Fruit fly (Drosophila melanogaster) whole organism, prepupa: ENCODE data around the gene Pus1.
A peak's percentile ranks its signal among the peaks of the same experiment; 100 is the strongest.

Source experiments
- Blimp-1 ChIP-seq: fragments of 200-800 bp; sonication (Bioruptor generic); optimal IDR thresholded peaks from 3 replicates; lab custom pipeline; 2017; ENCODE audit warnings: missing biosample characterization, missing genetic modification characterization, mild to moderate bottlenecking, moderate library complexity, missing genetic modification reagents
- CG10631 ChIP-seq: fragments of 200-800 bp; sonication (Bioruptor generic); optimal IDR thresholded peaks from 2 replicates; lab custom pipeline; 2016; ENCODE audit warnings: missing biosample characterization, missing genetic modification characterization
- CG10669 ChIP-seq: fragments of 200-800 bp; sonication (Bioruptor generic); optimal IDR thresholded peaks from 3 replicates; lab custom pipeline; 2018; ENCODE audit warnings: missing biosample characterization, mild to moderate bottlenecking, missing genetic modification characterization, moderate library complexity
- CG11294 ChIP-seq: fragments of 200-800 bp; sonication (Bioruptor generic); IDR thresholded peaks from 2 replicates; pipeline ENCODE4 v1.3.6; 2022; ENCODE audit warnings: missing biosample characterization, missing genetic modification characterization
- CG11762 ChIP-seq: fragments of 200-800 bp; sonication (Bioruptor generic); optimal IDR thresholded peaks from 3 replicates; lab custom pipeline; 2016; ENCODE audit warnings: missing biosample characterization, missing genetic modification characterization; ENCODE audit not compliant: insufficient read depth
- CG11902 ChIP-seq: fragments of 200-800 bp; sonication (Bioruptor generic); optimal IDR thresholded peaks from 3 replicates; lab custom pipeline; 2016; ENCODE audit warnings: missing biosample characterization, missing genetic modification characterization
- CG15336 ChIP-seq: fragments of 200-800 bp; sonication (Bioruptor generic); IDR thresholded peaks from 2 replicates; pipeline ENCODE4 v1.3.6; 2022; ENCODE audit warnings: missing biosample characterization, missing genetic modification characterization
- CG1621 ChIP-seq: fragments of 200-800 bp; sonication (Bioruptor generic); optimal IDR thresholded peaks from 3 replicates; lab custom pipeline; 2018; ENCODE audit warnings: missing biosample characterization, mild to moderate bottlenecking, missing genetic modification characterization
- CG16779 ChIP-seq: fragments of 200-800 bp; sonication (Bioruptor generic); optimal IDR thresholded peaks from 3 replicates; lab custom pipeline; 2017; ENCODE audit warnings: missing biosample characterization, mild to moderate bottlenecking, missing genetic modification characterization
- CG3032 ChIP-seq: fragments of 200-800 bp; optimal IDR thresholded peaks from 2 replicates; lab custom pipeline; 2019; ENCODE audit warnings: missing biosample characterization, mild to moderate bottlenecking, missing genetic modification characterization, moderate library complexity
- CG32006 ChIP-seq: fragments of 200-800 bp; sonication (Bioruptor generic); optimal IDR thresholded peaks from 3 replicates; lab custom pipeline; 2017; ENCODE audit warnings: missing biosample characterization, mild to moderate bottlenecking, missing genetic modification characterization
- CG34406 ChIP-seq: fragments of 200-800 bp; sonication (Bioruptor generic); optimal IDR thresholded peaks from 3 replicates; lab custom pipeline; 2016; ENCODE audit warnings: missing biosample characterization, missing genetic modification characterization
- CG3919 ChIP-seq: fragments of 200-800 bp; sonication (Bioruptor generic); optimal IDR thresholded peaks from 3 replicates; lab custom pipeline; 2016; ENCODE audit warnings: missing biosample characterization, missing genetic modification characterization
- CG6163 ChIP-seq: fragments of 200-800 bp; sonication (Bioruptor generic); IDR thresholded peaks from 3 replicates; pipeline ENCODE4 v1.3.6; 2022; ENCODE audit warnings: missing biosample characterization, missing genetic modification characterization
- CG6276 ChIP-seq: fragments of 200-800 bp; sonication (Bioruptor generic); optimal IDR thresholded peaks from 2 replicates; lab custom pipeline; 2017; ENCODE audit warnings: missing biosample characterization, mild to moderate bottlenecking, missing genetic modification characterization
- CG6792 ChIP-seq: fragments of 200-800 bp; sonication (Bioruptor generic); optimal IDR thresholded peaks from 3 replicates; lab custom pipeline; 2016; ENCODE audit warnings: missing biosample characterization, missing genetic modification characterization
- CG6808 ChIP-seq: fragments of 200-800 bp; sonication (Bioruptor generic); optimal IDR thresholded peaks from 3 replicates; lab custom pipeline; 2017; ENCODE audit warnings: missing biosample characterization, missing genetic modification characterization, mild to moderate bottlenecking, moderate library complexity, missing genetic modification reagents
- CG6854 ChIP-seq: fragments of 200-800 bp; sonication (Bioruptor generic); optimal IDR thresholded peaks from 2 replicates; lab custom pipeline; 2017; ENCODE audit warnings: missing biosample characterization, mild to moderate bottlenecking, missing genetic modification characterization
- CG7368 ChIP-seq: fragments of 200-800 bp; sonication (Bioruptor generic); optimal IDR thresholded peaks from 3 replicates; lab custom pipeline; 2016; ENCODE audit warnings: missing biosample characterization, missing genetic modification characterization
- CG8119 ChIP-seq: fragments of 200-800 bp; sonication (Bioruptor generic); IDR thresholded peaks from 3 replicates; pipeline ENCODE4 v1.3.6; 2022; ENCODE audit warnings: missing biosample characterization, missing genetic modification characterization
- CG8319 ChIP-seq: fragments of 200-800 bp; sonication (Bioruptor generic); optimal IDR thresholded peaks from 3 replicates; lab custom pipeline; 2016; ENCODE audit warnings: missing biosample characterization, missing genetic modification characterization
- CG8632 ChIP-seq: fragments of 200-800 bp; sonication (Bioruptor generic); optimal IDR thresholded peaks from 3 replicates; lab custom pipeline; 2016; ENCODE audit warnings: missing biosample characterization, missing genetic modification characterization
- CG9139 ChIP-seq: fragments of 200-800 bp; sonication (Bioruptor generic); optimal IDR thresholded peaks from 3 replicates; lab custom pipeline; 2017; ENCODE audit warnings: missing biosample characterization, mild to moderate bottlenecking, missing genetic modification characterization
- Eip75B ChIP-seq: fragments of 200-800 bp; sonication (Bioruptor generic); optimal IDR thresholded peaks from 3 replicates; lab custom pipeline; 2016; ENCODE audit warnings: missing biosample characterization, missing genetic modification characterization
- Eip78C ChIP-seq: fragments of 200-800 bp; sonication (Bioruptor generic); peaks from one replicate; lab custom pipeline; 2016; ENCODE audit warnings: missing biosample characterization, missing genetic modification characterization
- Eip93F ChIP-seq: fragments of 200-800 bp; sonication (Bioruptor generic); optimal IDR thresholded peaks from 2 replicates; lab custom pipeline; 2016; ENCODE audit warnings: missing biosample characterization, mild to moderate bottlenecking, missing genetic modification characterization
- Ets21C ChIP-seq: fragments of 200-800 bp; sonication (Bioruptor generic); optimal IDR thresholded peaks from 3 replicates; lab custom pipeline; 2016; ENCODE audit warnings: missing biosample characterization, missing genetic modification characterization
- Ets96B ChIP-seq: fragments of 200-800 bp; optimal IDR thresholded peaks from 2 replicates; lab custom pipeline; 2019; ENCODE audit warnings: missing biosample characterization, mild to moderate bottlenecking, missing genetic modification characterization, moderate library complexity
- Gug ChIP-seq: fragments of 200-800 bp; sonication (Bioruptor generic); IDR thresholded peaks from 2 replicates; pipeline ENCODE4 v1.3.6; 2022; ENCODE audit warnings: missing biosample characterization, missing genetic modification characterization
- Hr38 ChIP-seq: sonication (Bioruptor generic); optimal IDR thresholded peaks from 2 replicates; lab custom pipeline; 2016; ENCODE audit warnings: missing biosample characterization, missing genetic modification characterization
- Hr39 ChIP-seq: fragments of 200-800 bp; sonication (Bioruptor generic); optimal IDR thresholded peaks from 2 replicates; lab custom pipeline; 2016; ENCODE audit warnings: missing biosample characterization, missing genetic modification characterization
- Hr4 ChIP-seq: fragments of 200-800 bp; sonication (Bioruptor generic); optimal IDR thresholded peaks from 3 replicates; lab custom pipeline; 2016; ENCODE audit warnings: missing biosample characterization, missing genetic modification characterization
- Lpt ChIP-seq: fragments of 200-800 bp; sonication (Bioruptor generic); optimal IDR thresholded peaks from 3 replicates; lab custom pipeline; 2016; ENCODE audit warnings: missing biosample characterization, missing genetic modification characterization
- Met ChIP-seq: fragments of 200-800 bp; sonication (Bioruptor generic); optimal IDR thresholded peaks from 3 replicates; lab custom pipeline; 2016; ENCODE audit warnings: missing biosample characterization, missing genetic modification characterization
- OdsH ChIP-seq: fragments of 200-800 bp; sonication (Bioruptor generic); optimal IDR thresholded peaks from 3 replicates; lab custom pipeline; 2016; ENCODE audit warnings: missing biosample characterization, missing genetic modification characterization
- Smox ChIP-seq: fragments of 200-800 bp; sonication (Bioruptor generic); optimal IDR thresholded peaks from 3 replicates; lab custom pipeline; 2016; ENCODE audit warnings: missing biosample characterization, missing genetic modification characterization
- Sox102F ChIP-seq: fragments of 200-800 bp; sonication (Bioruptor generic); optimal IDR thresholded peaks from 2 replicates; lab custom pipeline; 2016; ENCODE audit warnings: missing biosample characterization, mild to moderate bottlenecking, missing genetic modification characterization
- Sox15 ChIP-seq: fragments of 200-800 bp; sonication (Bioruptor generic); optimal IDR thresholded peaks from 3 replicates; lab custom pipeline; 2016; ENCODE audit warnings: missing biosample characterization, missing genetic modification characterization
- achi ChIP-seq: fragments of 200-800 bp; sonication (Bioruptor generic); optimal IDR thresholded peaks from 3 replicates; lab custom pipeline; 2016; ENCODE audit warnings: missing biosample characterization, missing genetic modification characterization
- acj6 ChIP-seq: fragments of 200-800 bp; sonication (Bioruptor generic); optimal IDR thresholded peaks from 3 replicates; lab custom pipeline; 2016; ENCODE audit warnings: missing biosample characterization, missing genetic modification characterization
- cyc ChIP-seq: fragments of 200-800 bp; sonication (Bioruptor generic); optimal IDR thresholded peaks from 3 replicates; lab custom pipeline; 2016; ENCODE audit warnings: missing biosample characterization, missing genetic modification characterization
- dac ChIP-seq: fragments of 200-800 bp; sonication (Bioruptor generic); optimal IDR thresholded peaks from 2 replicates; lab custom pipeline; 2017; ENCODE audit warnings: missing biosample characterization, mild to moderate bottlenecking, missing genetic modification characterization
- dsx ChIP-seq: fragments of 200-800 bp; optimal IDR thresholded peaks from 3 replicates; lab custom pipeline; 2019; ENCODE audit warnings: missing biosample characterization, mild to moderate bottlenecking, missing genetic modification characterization, moderate library complexity; ENCODE audit not compliant: poor library complexity, severe bottlenecking
- eg ChIP-seq: fragments of 200-800 bp; sonication (Bioruptor generic); IDR thresholded peaks from 3 replicates; pipeline ENCODE4 v1.3.6; 2022; ENCODE audit warnings: missing biosample characterization, missing genetic modification characterization
- fd85E ChIP-seq: fragments of 200-800 bp; sonication (Bioruptor generic); optimal IDR thresholded peaks from 3 replicates; lab custom pipeline; 2016; ENCODE audit warnings: missing biosample characterization, missing genetic modification characterization
- lz ChIP-seq: fragments of 200-800 bp; sonication (Bioruptor generic); optimal IDR thresholded peaks from 3 replicates; lab custom pipeline; 2016; ENCODE audit warnings: missing biosample characterization, missing genetic modification characterization
- net ChIP-seq: fragments of 200-800 bp; sonication (Bioruptor generic); optimal IDR thresholded peaks from 3 replicates; lab custom pipeline; 2016; ENCODE audit warnings: missing biosample characterization, missing genetic modification characterization
- pdm3 ChIP-seq: fragments of 200-800 bp; sonication (Bioruptor generic); optimal IDR thresholded peaks from 3 replicates; lab custom pipeline; 2016; ENCODE audit warnings: missing biosample characterization, missing genetic modification characterization
- salr ChIP-seq, 2 experiments: fragments of 200-800 bp; sonication (Bioruptor generic); optimal IDR thresholded peaks; 3 replicates each; lab custom pipeline; 2016 to 2018; ENCODE audit warnings: missing biosample characterization in 2 of 2, missing genetic modification characterization in 2 of 2, mild to moderate bottlenecking in 1 of 2
- spab ChIP-seq: fragments of 200-800 bp; sonication (Bioruptor generic); optimal IDR thresholded peaks from 2 replicates; lab custom pipeline; 2017; ENCODE audit warnings: missing biosample characterization, mild to moderate bottlenecking, missing genetic modification characterization, missing genetic modification reagents
- ss ChIP-seq, 2 experiments: fragments of 200-800 bp; sonication (Bioruptor generic); optimal IDR thresholded peaks; 2 replicates in 1 of 2; 3 replicates in 1 of 2; lab custom pipeline; 2017 to 2018; ENCODE audit warnings: mild to moderate bottlenecking in 2 of 2, missing biosample characterization in 2 of 2, missing genetic modification characterization in 2 of 2, moderate library complexity in 1 of 2
- topi ChIP-seq: fragments of 200-800 bp; sonication (Bioruptor generic); optimal IDR thresholded peaks from 3 replicates; lab custom pipeline; 2016; ENCODE audit warnings: missing biosample characterization, missing genetic modification characterization
- vri ChIP-seq: fragments of 200-800 bp; sonication (Bioruptor generic); optimal IDR thresholded peaks from 3 replicates; lab custom pipeline; 2016; ENCODE audit warnings: missing biosample characterization, mild to moderate bottlenecking, missing genetic modification characterization

Gene Pus1

dm6 chr3R:20579816-20580215, 12.7 kb downstream of the Pus1 start, which contains the start of the genes EloB and Srp14:
Gene EloB, minus strand, starts transcription at chr3R:20579850.
Gene Srp14, plus strand, starts transcription at chr3R:20580115.
- TF ChIP-seq acj6 (GFP tag; lab: Kevin White, UChicago) (peak; percentile 85), fd85E (GFP tag; lab: Kevin White, UChicago) (no peak), Hr39 (GFP tag; lab: Kevin White, UChicago) (peak; percentile 85), CG11902 (GFP tag; lab: Kevin White, UChicago) (peak; percentile 61), Hr4 (GFP tag; lab: Kevin White, UChicago) (no peak), Gug (peak; percentile 55), cyc (GFP tag; lab: Kevin White, UChicago) (peak; percentile 81), CG8319 (peak; percentile 44), pdm3 (no peak), CG8119 (peak; percentile 65), Eip75B (GFP tag; lab: Kevin White, UChicago) (peak; percentile 74), CG9139 (GFP tag; lab: Kevin White, UChicago) (no peak), CG1621 (tag; lab: Kevin White, UChicago) (peak; percentile 47), dac (GFP tag; lab: Kevin White, UChicago) (no peak), CG11294 (GFP tag; lab: Robert Waterston, UW) (no peak), CG10669 (GFP tag; lab: Kevin White, UChicago) (no peak), eg (peak; percentile 80), Blimp-1 (peak; percentile 31), CG3919 (no peak), Smox (GFP tag; lab: Kevin White, UChicago) (no peak), CG6792 (GFP tag; lab: Kevin White, UChicago) (peak; percentile 63), CG6163 (GFP tag; lab: Robert Waterston, UW) (peak; percentile 77), CG7368 (GFP tag; lab: Kevin White, UChicago) (no peak), Ets21C (peak; percentile 72), lz (GFP tag; lab: Kevin White, UChicago) (peak; percentile 84), CG6854 (no peak), Ets96B (tag; lab: Kevin White, UChicago) (peak; percentile 67), Sox15 (peak; percentile 52), ss (GFP tag; optimal IDR thresholded peaks at IDR 0.05; lab: Kevin White, UChicago) (no peak), dsx (peak; percentile 69), Hr38 (GFP tag; lab: Kevin White, UChicago) (no peak), vri (GFP tag; lab: Kevin White, UChicago) (no peak), CG34406 (GFP tag; lab: Kevin White, UChicago) (peak; percentile 60), CG11762 (peak; percentile 44), CG16779 (tag; lab: Kevin White, UChicago) (no peak), CG6276 (no peak), CG3032 (tag; lab: Kevin White, UChicago) (peak; percentile 82), achi (peak; percentile 100), Eip93F (GFP tag; lab: Kevin White, UChicago) (peak; percentile 74), OdsH (GFP tag; lab: Kevin White, UChicago) (no peak), CG32006 (GFP tag; lab: Kevin White, UChicago) (no peak), CG15336 (GFP tag; lab: Robert Waterston, UW) (peak; percentile 61), Sox102F (no peak), CG6808 (GFP tag; lab: Kevin White, UChicago) (no peak), CG10631 (GFP tag; lab: Kevin White, UChicago) (no peak), topi (GFP tag; lab: Kevin White, UChicago) (peak; percentile 78), net (no peak), Lpt (GFP tag; lab: Kevin White, UChicago) (peak; percentile 32), spab (GFP tag; lab: Kevin White, UChicago) (no peak), salr (GFP tag; optimal IDR thresholded peaks at IDR 0.05; lab: Kevin White, UChicago) (no peak), Met (GFP tag; lab: Kevin White, UChicago) (no peak), Eip78C (peak; percentile 93), CG8632 (GFP tag; lab: Kevin White, UChicago) (peak; percentile 55)
